Fruit fly (Drosophila melanogaster): Measurements from ENCODE around the gene Ddx56.
A peak's percentile ranks its signal among the peaks of the same experiment; 100 is the strongest.

The Ddx56 gene

dm6 chrX:21339476-21339931 is 48.2 kb downstream of the Ddx56 start, which contains the start of the genes tty and fliI (continued):
- TF ChIP-seq CG17568 (GFP tag; optimal IDR thresholded peaks at IDR 0.05): no peak
- peak; percentile 65 for TF ChIP-seq ro (GFP tag; IDR thresholded peaks at IDR 0.05)
- TF ChIP-seq lov (optimal IDR thresholded peaks at IDR 0.05): no peak
- peak; percentile 85 for TF ChIP-seq lov (GFP tag; IDR thresholded peaks at IDR 0.05)
- peak; percentile 40 for TF ChIP-seq CrebB (tag; optimal IDR thresholded peaks at IDR 0.05)
- peak; percentile 90 for TF ChIP-seq lmd (GFP tag; IDR thresholded peaks at IDR 0.05)
- no peak for TF ChIP-seq Kr (GFP tag; optimal IDR thresholded peaks at IDR 0.05)
- peak; percentile 76 for TF ChIP-seq peb (GFP tag; IDR thresholded peaks at IDR 0.05)
- peak; percentile 88 for TF ChIP-seq CG9215 (GFP tag; IDR thresholded peaks at IDR 0.05)
- TF ChIP-seq HmgD (GFP tag; optimal IDR thresholded peaks at IDR 0.05): peak; percentile 82
- TF ChIP-seq CG8924 (tag; optimal IDR thresholded peaks at IDR 0.05): peak; percentile 57
- TF ChIP-seq CG1233 (GFP tag; optimal IDR thresholded peaks at IDR 0.05): peak; percentile 69
- TF ChIP-seq Bgb (GFP tag; IDR thresholded peaks at IDR 0.05; ENCODE audit: partially characterized antibody): no peak
- peak; percentile 88 for TF ChIP-seq gfzf (GFP tag; optimal IDR thresholded peaks at IDR 0.05)
- peak; percentile 69 for TF ChIP-seq CG7987 (GFP tag; optimal IDR thresholded peaks at IDR 0.05)
- TF ChIP-seq CG18619 (GFP tag; optimal IDR thresholded peaks at IDR 0.05): peak; percentile 67
- peak; percentile 83 for TF ChIP-seq CG7372 (GFP tag; IDR thresholded peaks at IDR 0.05)
- peak; percentile 67 for TF ChIP-seq Atf-2 (GFP tag; optimal IDR thresholded peaks at IDR 0.05)
- peak; percentile 90 for TF ChIP-seq ken (GFP tag; IDR thresholded peaks at IDR 0.05)
- peak; percentile 66 for TF ChIP-seq eyg (GFP tag; optimal IDR thresholded peaks at IDR 0.05)
- peak; percentile 75 for TF ChIP-seq CG15269 (tag; optimal IDR thresholded peaks at IDR 0.05)
- peak in 1 of 3 experiments; percentile 43 for TF ChIP-seq Stat92E (GFP tag; optimal IDR thresholded peaks at IDR 0.05)
- TF ChIP-seq mld (GFP tag; IDR thresholded peaks at IDR 0.05; ENCODE audit: partially characterized antibody): no peak
- peak; percentile 63 for TF ChIP-seq CG3065 (GFP tag; optimal IDR thresholded peaks at IDR 0.05)
- peak; percentile 75 for TF ChIP-seq CG2678 (tag; optimal IDR thresholded peaks at IDR 0.05)
- TF ChIP-seq Adf1 (GFP tag; IDR thresholded peaks at IDR 0.05): peak; percentile 49
- TF ChIP-seq CG10267 (tag; optimal IDR thresholded peaks at IDR 0.05): peak; percentile 90
- TF ChIP-seq CG10147 (GFP tag; optimal IDR thresholded peaks at IDR 0.05): peak; percentile 61
- peak; percentile 64; the same call in 1 of the 2 replicates for TF ChIP-seq CG17612 (GFP tag; IDR thresholded peaks at IDR 0.05)
- TF ChIP-seq D19B (GFP tag; optimal IDR thresholded peaks at IDR 0.05): peak; percentile 66
- TF ChIP-seq CG4707 (GFP tag; optimal IDR thresholded peaks at IDR 0.05): no peak
- peak; percentile 92 for TF ChIP-seq vvl (GFP tag; IDR thresholded peaks at IDR 0.05)
- TF ChIP-seq Doc3 (GFP tag; IDR thresholded peaks at IDR 0.05; ENCODE audit: partially characterized antibody): 0 out of 3 replicates have a peak, but pooled peaks have one; percentile 17
- no peak for TF ChIP-seq pita (GFP tag; optimal IDR thresholded peaks at IDR 0.05)
- peak; percentile 25 for TF ChIP-seq mirr (GFP tag; optimal IDR thresholded peaks at IDR 0.05)
- peak; percentile 20 for TF ChIP-seq gcm2 (GFP tag; optimal IDR thresholded peaks at IDR 0.05)
- peak; percentile 94 for TF ChIP-seq Ptx1 (GFP tag; IDR thresholded peaks at IDR 0.05)
- peak; percentile 79 for TF ChIP-seq Bdp1 (GFP tag; optimal IDR thresholded peaks at IDR 0.05)
- TF ChIP-seq jumu (GFP tag; optimal IDR thresholded peaks at IDR 0.05): peak; percentile 85
- TF ChIP-seq CG6765 (GFP tag; optimal IDR thresholded peaks at IDR 0.05): peak; percentile 11
- peak; percentile 92 for TF ChIP-seq CG32532 (GFP tag; IDR thresholded peaks at IDR 0.05)
- TF ChIP-seq salm (tag; optimal IDR thresholded peaks at IDR 0.05): peak; percentile 40
- TF ChIP-seq repo (GFP tag; optimal IDR thresholded peaks at IDR 0.05): peak; percentile 74
- TF ChIP-seq CG10462 (GFP tag; optimal IDR thresholded peaks at IDR 0.05): peak; percentile 66
- TF ChIP-seq CG9727 (GFP tag; optimal IDR thresholded peaks at IDR 0.05): peak; percentile 79
- TF ChIP-seq BtbVII (GFP tag; optimal IDR thresholded peaks at IDR 0.05): peak; percentile 20
- peak; percentile 64 for TF ChIP-seq YL-1 (GFP tag; optimal IDR thresholded peaks at IDR 0.05)
- peak; percentile 67 for TF ChIP-seq fd3F (GFP tag; optimal IDR thresholded peaks at IDR 0.05)
- peak; percentile 74 for TF ChIP-seq stwl (tag; optimal IDR thresholded peaks at IDR 0.05)
- TF ChIP-seq Hand (GFP tag; optimal IDR thresholded peaks at IDR 0.05): peak; percentile 30
